Fruit fly (Drosophila melanogaster) whole organism, prepupa: ENCODE data around the gene Atac3.

Experiments
- Blimp-1 ChIP-seq: fragments of 200-800 bp; sonication (Bioruptor generic); optimal IDR thresholded peaks from 3 replicates; lab custom pipeline; 2017; ENCODE audit warnings: missing biosample characterization, missing genetic modification characterization, mild to moderate bottlenecking, moderate library complexity, missing genetic modification reagents
- CG10669 ChIP-seq: fragments of 200-800 bp; sonication (Bioruptor generic); optimal IDR thresholded peaks from 3 replicates; lab custom pipeline; 2018; ENCODE audit warnings: missing biosample characterization, mild to moderate bottlenecking, missing genetic modification characterization, moderate library complexity
- CG11294 ChIP-seq: fragments of 200-800 bp; sonication (Bioruptor generic); IDR thresholded peaks from 2 replicates; pipeline ENCODE4 v1.3.6; 2022; ENCODE audit warnings: missing biosample characterization, missing genetic modification characterization
- CG11762 ChIP-seq: fragments of 200-800 bp; sonication (Bioruptor generic); optimal IDR thresholded peaks from 3 replicates; lab custom pipeline; 2016; ENCODE audit warnings: missing biosample characterization, missing genetic modification characterization; ENCODE audit not compliant: insufficient read depth
- CG11902 ChIP-seq: fragments of 200-800 bp; sonication (Bioruptor generic); optimal IDR thresholded peaks from 3 replicates; lab custom pipeline; 2016; ENCODE audit warnings: missing biosample characterization, missing genetic modification characterization
- CG15336 ChIP-seq: fragments of 200-800 bp; sonication (Bioruptor generic); IDR thresholded peaks from 2 replicates; pipeline ENCODE4 v1.3.6; 2022; ENCODE audit warnings: missing biosample characterization, missing genetic modification characterization
- CG1621 ChIP-seq: fragments of 200-800 bp; sonication (Bioruptor generic); optimal IDR thresholded peaks from 3 replicates; lab custom pipeline; 2018; ENCODE audit warnings: missing biosample characterization, mild to moderate bottlenecking, missing genetic modification characterization
- CG3032 ChIP-seq: fragments of 200-800 bp; optimal IDR thresholded peaks from 2 replicates; lab custom pipeline; 2019; ENCODE audit warnings: missing biosample characterization, mild to moderate bottlenecking, missing genetic modification characterization, moderate library complexity
- CG31627 ChIP-seq: fragments of 200-800 bp; sonication (Bioruptor generic); optimal IDR thresholded peaks from 3 replicates; lab custom pipeline; 2016; ENCODE audit warnings: missing biosample characterization, missing genetic modification characterization
- CG32006 ChIP-seq: fragments of 200-800 bp; sonication (Bioruptor generic); optimal IDR thresholded peaks from 3 replicates; lab custom pipeline; 2017; ENCODE audit warnings: missing biosample characterization, mild to moderate bottlenecking, missing genetic modification characterization
- CG3919 ChIP-seq: fragments of 200-800 bp; sonication (Bioruptor generic); optimal IDR thresholded peaks from 3 replicates; lab custom pipeline; 2016; ENCODE audit warnings: missing biosample characterization, missing genetic modification characterization
- CG6276 ChIP-seq: fragments of 200-800 bp; sonication (Bioruptor generic); optimal IDR thresholded peaks from 2 replicates; lab custom pipeline; 2017; ENCODE audit warnings: missing biosample characterization, mild to moderate bottlenecking, missing genetic modification characterization
- CG6854 ChIP-seq: fragments of 200-800 bp; sonication (Bioruptor generic); optimal IDR thresholded peaks from 2 replicates; lab custom pipeline; 2017; ENCODE audit warnings: missing biosample characterization, mild to moderate bottlenecking, missing genetic modification characterization
- Eip75B ChIP-seq: fragments of 200-800 bp; sonication (Bioruptor generic); optimal IDR thresholded peaks from 3 replicates; lab custom pipeline; 2016; ENCODE audit warnings: missing biosample characterization, missing genetic modification characterization
- Eip78C ChIP-seq: fragments of 200-800 bp; sonication (Bioruptor generic); peaks from one replicate; lab custom pipeline; 2016; ENCODE audit warnings: missing biosample characterization, missing genetic modification characterization
- Eip93F ChIP-seq: fragments of 200-800 bp; sonication (Bioruptor generic); optimal IDR thresholded peaks from 2 replicates; lab custom pipeline; 2016; ENCODE audit warnings: missing biosample characterization, mild to moderate bottlenecking, missing genetic modification characterization
- Ets21C ChIP-seq: fragments of 200-800 bp; sonication (Bioruptor generic); optimal IDR thresholded peaks from 3 replicates; lab custom pipeline; 2016; ENCODE audit warnings: missing biosample characterization, missing genetic modification characterization
- Hr39 ChIP-seq: fragments of 200-800 bp; sonication (Bioruptor generic); optimal IDR thresholded peaks from 2 replicates; lab custom pipeline; 2016; ENCODE audit warnings: missing biosample characterization, missing genetic modification characterization
- Lpt ChIP-seq: fragments of 200-800 bp; sonication (Bioruptor generic); optimal IDR thresholded peaks from 3 replicates; lab custom pipeline; 2016; ENCODE audit warnings: missing biosample characterization, missing genetic modification characterization
- OdsH ChIP-seq: fragments of 200-800 bp; sonication (Bioruptor generic); optimal IDR thresholded peaks from 3 replicates; lab custom pipeline; 2016; ENCODE audit warnings: missing biosample characterization, missing genetic modification characterization
- Smox ChIP-seq: fragments of 200-800 bp; sonication (Bioruptor generic); optimal IDR thresholded peaks from 3 replicates; lab custom pipeline; 2016; ENCODE audit warnings: missing biosample characterization, missing genetic modification characterization
- Sox102F ChIP-seq: fragments of 200-800 bp; sonication (Bioruptor generic); optimal IDR thresholded peaks from 2 replicates; lab custom pipeline; 2016; ENCODE audit warnings: missing biosample characterization, mild to moderate bottlenecking, missing genetic modification characterization
- achi ChIP-seq: fragments of 200-800 bp; sonication (Bioruptor generic); optimal IDR thresholded peaks from 3 replicates; lab custom pipeline; 2016; ENCODE audit warnings: missing biosample characterization, missing genetic modification characterization
- acj6 ChIP-seq: fragments of 200-800 bp; sonication (Bioruptor generic); optimal IDR thresholded peaks from 3 replicates; lab custom pipeline; 2016; ENCODE audit warnings: missing biosample characterization, missing genetic modification characterization
- cyc ChIP-seq: fragments of 200-800 bp; sonication (Bioruptor generic); optimal IDR thresholded peaks from 3 replicates; lab custom pipeline; 2016; ENCODE audit warnings: missing biosample characterization, missing genetic modification characterization
- esn ChIP-seq: fragments of 200-800 bp; sonication (Bioruptor generic); optimal IDR thresholded peaks from 2 replicates; lab custom pipeline; 2016; ENCODE audit warnings: missing biosample characterization, mild to moderate bottlenecking, missing genetic modification characterization, moderate library complexity
- fd59A ChIP-seq: fragments of 200-800 bp; sonication (Bioruptor generic); optimal IDR thresholded peaks from 2 replicates; lab custom pipeline; 2017; ENCODE audit warnings: missing biosample characterization, mild to moderate bottlenecking, missing genetic modification characterization, missing genetic modification reagents
- fd85E ChIP-seq: fragments of 200-800 bp; sonication (Bioruptor generic); optimal IDR thresholded peaks from 3 replicates; lab custom pipeline; 2016; ENCODE audit warnings: missing biosample characterization, missing genetic modification characterization
- lz ChIP-seq: fragments of 200-800 bp; sonication (Bioruptor generic); optimal IDR thresholded peaks from 3 replicates; lab custom pipeline; 2016; ENCODE audit warnings: missing biosample characterization, missing genetic modification characterization
- pdm3 ChIP-seq: fragments of 200-800 bp; sonication (Bioruptor generic); optimal IDR thresholded peaks from 3 replicates; lab custom pipeline; 2016; ENCODE audit warnings: missing biosample characterization, missing genetic modification characterization
- salr ChIP-seq, 2 experiments: fragments of 200-800 bp; sonication (Bioruptor generic); optimal IDR thresholded peaks; 3 replicates each; lab custom pipeline; 2016 to 2018; ENCODE audit warnings: missing biosample characterization in 2 of 2, missing genetic modification characterization in 2 of 2, mild to moderate bottlenecking in 1 of 2
- svp ChIP-seq: fragments of 200-800 bp; sonication (Bioruptor generic); peaks from one replicate; lab custom pipeline; 2016; ENCODE audit warnings: missing biosample characterization, missing genetic modification characterization
- topi ChIP-seq: fragments of 200-800 bp; sonication (Bioruptor generic); optimal IDR thresholded peaks from 3 replicates; lab custom pipeline; 2016; ENCODE audit warnings: missing biosample characterization, missing genetic modification characterization

Gene Atac3

DNA sequence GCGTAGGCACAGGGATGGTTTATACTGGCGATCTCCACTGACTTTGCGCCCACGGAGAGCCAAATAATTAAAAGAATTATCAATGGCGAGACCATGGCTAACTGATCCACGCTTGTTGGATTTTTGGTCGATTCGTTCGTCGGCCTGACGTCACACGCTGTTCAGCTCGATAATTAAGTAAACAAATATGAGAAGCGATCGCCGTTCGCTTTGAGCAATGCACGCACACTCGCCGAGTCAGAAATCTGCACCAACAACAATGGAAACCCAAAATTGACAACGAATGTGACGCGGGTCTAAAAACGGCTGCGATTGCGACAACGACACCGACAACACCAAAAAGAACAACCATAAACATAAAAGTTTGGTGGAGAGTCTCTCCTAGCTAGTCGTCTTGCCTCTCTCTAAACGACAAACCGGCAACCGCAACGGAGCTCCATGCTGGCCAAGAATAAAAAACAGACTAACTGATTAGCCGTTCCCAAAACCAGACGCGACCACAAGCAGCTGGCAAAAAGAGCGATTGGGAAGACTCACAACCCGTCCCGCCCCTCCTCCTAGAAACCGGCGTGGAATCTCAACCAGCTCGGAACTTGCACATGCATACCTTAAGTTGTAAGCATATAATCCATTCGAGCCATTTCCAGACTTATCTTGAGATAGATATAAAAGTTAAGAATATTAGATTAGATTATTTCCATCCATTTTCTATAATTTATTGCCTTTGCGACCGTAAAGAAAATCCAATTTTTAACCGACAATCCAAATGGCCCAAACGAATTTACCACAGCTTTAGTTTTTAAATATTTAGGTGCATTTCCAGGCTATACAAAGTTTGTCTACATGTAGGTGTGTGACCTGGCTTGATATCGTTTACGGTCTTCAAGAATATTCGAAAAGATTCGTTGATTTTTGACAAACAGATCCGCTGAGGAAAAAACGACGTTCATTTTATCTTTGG lies 4.3 kb upstream of the Atac3 start, which contains the start of gene mthl9:
TSS of gene mthl9 (minus strand) at position 468 of the 961 bp plus-strand sequence.
- TF ChIP-seq CG6854: peak; percentile 56
- no peak for TF ChIP-seq CG1621 (tag; lab: Kevin White, UChicago)
- TF ChIP-seq lz (GFP tag; lab: Kevin White, UChicago): no peak
- TF ChIP-seq esn: peak; percentile 23
- TF ChIP-seq Eip78C: peak; percentile 21
- TF ChIP-seq Smox (GFP tag; lab: Kevin White, UChicago): no peak
- TF ChIP-seq CG10669 (GFP tag; lab: Kevin White, UChicago): peak; percentile 82
- peak; percentile 39; the same call in 1 of the 2 replicates for TF ChIP-seq CG15336 (GFP tag; lab: Robert Waterston, UW)
- TF ChIP-seq Lpt: peak; percentile 9
- TF ChIP-seq, all 60 proteins: peak for 6

- TF ChIP-seq esn (peak; percentile 5), CG11902 (GFP tag; lab: Kevin White, UChicago) (no peak), Eip78C (peak; percentile 75)
Measured at dm6 chr3L:329153-329698, 1.4 kb upstream of the Atac3 start.

DNA sequence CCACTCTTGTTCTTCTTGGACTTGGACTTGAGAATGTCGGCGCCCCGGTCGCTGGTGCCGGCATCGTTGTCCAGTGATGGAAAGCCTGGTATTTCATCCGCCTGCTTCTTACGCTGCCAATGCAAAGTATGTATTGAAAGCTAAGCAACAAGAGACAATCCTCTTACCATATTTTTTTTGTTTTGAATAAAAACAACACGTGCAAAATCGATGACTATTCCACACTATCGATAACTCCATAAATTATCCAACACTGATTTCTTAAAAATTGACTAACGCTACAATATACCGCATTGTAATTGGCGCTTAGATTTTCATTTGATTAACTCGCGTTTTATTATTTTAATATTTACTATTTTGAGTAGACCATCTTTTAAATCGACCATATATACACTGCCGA lies 3.3 kb downstream of the Atac3 start, which contains the start of gene CG32344:
TSS of gene CG32344 (minus strand) at position 235 of the 400 bp plus-strand sequence.
- TF ChIP-seq CG11294 (GFP tag; lab: Robert Waterston, UW) (no peak), CG3032 (tag; lab: Kevin White, UChicago) (peak; percentile 7), Ets21C (no peak), Eip75B (no peak), Eip78C (peak; percentile 60), Blimp-1 (no peak), Sox102F (GFP tag; lab: Kevin White, UChicago) (no peak), fd59A (GFP tag; lab: Kevin White, UChicago) (no peak), Smox (GFP tag; lab: Kevin White, UChicago) (no peak)

DNA sequence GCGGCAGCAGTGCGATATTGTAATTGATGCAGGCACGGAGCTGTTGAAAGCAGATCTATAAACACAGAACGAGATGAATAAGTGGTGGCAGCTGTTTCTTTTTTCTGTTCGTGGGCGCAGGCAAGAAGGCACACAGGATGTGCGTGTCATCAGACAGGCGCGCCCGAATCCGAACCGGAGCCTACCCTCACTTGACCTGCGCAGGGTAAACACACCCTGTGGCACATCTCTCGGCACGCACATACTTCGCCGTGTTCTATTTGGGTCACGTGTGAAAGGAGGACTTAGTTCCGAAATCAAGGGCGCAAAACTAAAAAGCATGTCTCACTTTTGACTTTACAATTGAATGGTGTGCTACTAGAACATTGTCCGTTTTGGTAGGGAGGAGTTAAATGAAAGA lies 6.3 kb downstream of the Atac3 start:
- TF ChIP-seq Eip78C (no peak), CG6276 (GFP tag; lab: Kevin White, UChicago) (no peak), fd85E (GFP tag; lab: Kevin White, UChicago) (no peak), CG11762 (GFP tag; lab: Kevin White, UChicago) (no peak), Hr39 (GFP tag; lab: Kevin White, UChicago) (no peak), pdm3 (no peak), OdsH (GFP tag; lab: Kevin White, UChicago) (no peak), achi (no peak), salr (GFP tag; optimal IDR thresholded peaks at IDR 0.05; lab: Kevin White, UChicago) (no peak), Eip75B (no peak), Sox102F (GFP tag; lab: Kevin White, UChicago) (no peak), CG31627 (GFP tag; lab: Kevin White, UChicago) (no peak), Eip93F (GFP tag; lab: Kevin White, UChicago) (no peak), svp (no peak), acj6 (GFP tag; lab: Kevin White, UChicago) (no peak), cyc (GFP tag; lab: Kevin White, UChicago) (no peak), Smox (GFP tag; lab: Kevin White, UChicago) (no peak), topi (no peak), CG32006 (GFP tag; lab: Kevin White, UChicago) (no peak), CG3919 (GFP tag; lab: Kevin White, UChicago) (no peak)
